Worm (Caenorhabditis elegans) whole organism, young adult: ENCODE results near the gene C10A4.9.

Experiments used
- B0019.2 ChIP-seq: fragments of 200-800 bp; sonication (Bioruptor generic); conservative IDR thresholded peaks from 2 replicates; pipeline ENCODE4 v1.3.6; 2022; ENCODE audit warnings: missing genetic modification reagents, missing genetic modification characterization, missing compliant biosample characterization
- B0035.1 ChIP-seq: sonication (generic microtip); optimal IDR thresholded peaks from 2 replicates; lab custom pipeline; 2016; ENCODE audit warnings: missing genetic modification characterization, mild to moderate bottlenecking, missing compliant biosample characterization, missing genotype, missing genetic modification reagents
- B0261.1 ChIP-seq: sonication (generic microtip); optimal IDR thresholded peaks from 2 replicates; lab custom pipeline; 2016; ENCODE audit warnings: mild to moderate bottlenecking, missing genetic modification characterization, moderate library complexity, missing compliant biosample characterization
- C17E4.6 ChIP-seq: fragments of 200-800 bp; sonication (Bioruptor generic); IDR thresholded peaks from 2 replicates; pipeline ENCODE4 v1.3.6; 2022; ENCODE audit warnings: missing genetic modification reagents, missing genetic modification characterization, missing compliant biosample characterization
- F23B12.7 ChIP-seq: sonication (generic microtip); optimal IDR thresholded peaks from 2 replicates; lab custom pipeline; 2017; ENCODE audit warnings: missing genetic modification characterization, mild to moderate bottlenecking, missing compliant biosample characterization, antibody characterized with exemption, moderate library complexity; ENCODE audit not compliant: insufficient read depth
- F33H1.4 ChIP-seq: fragments of 200-800 bp; sonication (Bioruptor generic); IDR thresholded peaks from 2 replicates; pipeline ENCODE4 v1.3.6; 2022; ENCODE audit warnings: missing genetic modification reagents, missing genetic modification characterization, missing compliant biosample characterization
- F39B2.1 ChIP-seq: fragments of 200-800 bp; sonication (Bioruptor generic); IDR thresholded peaks from 2 replicates; pipeline ENCODE4 v1.3.6; 2022; ENCODE audit warnings: missing genetic modification reagents, missing genetic modification characterization, missing compliant biosample characterization
- F49E8.2 ChIP-seq: sonication (generic microtip); optimal IDR thresholded peaks from 3 replicates; lab custom pipeline; 2017; ENCODE audit warnings: missing genetic modification characterization, mild to moderate bottlenecking, missing compliant biosample characterization, antibody characterized with exemption, moderate library complexity; ENCODE audit not compliant: insufficient read depth
- F57A8.1 ChIP-seq: fragments of 200-800 bp; sonication (Bioruptor generic); optimal IDR thresholded peaks from 2 replicates; lab custom pipeline; 2018; ENCODE audit warnings: mild to moderate bottlenecking, missing genetic modification characterization, moderate library complexity, missing compliant biosample characterization
- Y53G8AR.9 ChIP-seq: fragments of 200-800 bp; sonication (Bioruptor generic); conservative IDR thresholded peaks from 2 replicates; pipeline ENCODE4 v1.3.6; 2022; ENCODE audit warnings: missing genetic modification reagents, missing genetic modification characterization, missing compliant biosample characterization
- Y56A3A.18 ChIP-seq: fragments of 200-800 bp; sonication (Bioruptor generic); IDR thresholded peaks from 2 replicates; pipeline ENCODE4 v1.3.6; 2022; ENCODE audit warnings: missing genetic modification reagents, missing genetic modification characterization, missing compliant biosample characterization
- attf-6 ChIP-seq: fragments of 200-800 bp; sonication (Bioruptor generic); IDR thresholded peaks from 2 replicates; pipeline ENCODE4 v1.3.6; 2022; ENCODE audit warnings: missing genetic modification reagents, missing genetic modification characterization, missing compliant biosample characterization
- ceh-27 ChIP-seq: fragments of 200-800 bp; sonication (Bioruptor generic); optimal IDR thresholded peaks from 2 replicates; lab custom pipeline; 2018; ENCODE audit warnings: mild to moderate bottlenecking, missing genetic modification characterization, moderate library complexity, missing compliant biosample characterization
- ceh-40 ChIP-seq: fragments of 200-800 bp; sonication (Bioruptor generic); IDR thresholded peaks from 2 replicates; pipeline ENCODE4 v1.3.6; 2022; ENCODE audit warnings: missing genetic modification characterization, missing compliant biosample characterization
- ceh-91 ChIP-seq: fragments of 200-800 bp; sonication (Bioruptor generic); IDR thresholded peaks from 2 replicates; pipeline ENCODE4 v1.3.6; 2022; ENCODE audit warnings: missing genetic modification reagents, missing genetic modification characterization, missing compliant biosample characterization
- chd-7 ChIP-seq: sonication (generic microtip); optimal IDR thresholded peaks from 2 replicates; lab custom pipeline; 2016; ENCODE audit warnings: mild to moderate bottlenecking, missing genetic modification characterization, moderate library complexity, missing compliant biosample characterization
- egrh-3 ChIP-seq: fragments of 200-800 bp; sonication (Bioruptor generic); IDR thresholded peaks from 2 replicates; pipeline ENCODE4 v1.3.6; 2022; ENCODE audit warnings: missing genetic modification reagents, missing genetic modification characterization, missing compliant biosample characterization
- gei-17 ChIP-seq: fragments of 200-800 bp; sonication (Bioruptor generic); optimal IDR thresholded peaks from 2 replicates; lab custom pipeline; 2018; ENCODE audit warnings: mild to moderate bottlenecking, missing genetic modification characterization, missing compliant biosample characterization
- him-1 ChIP-seq: sonication (generic microtip); optimal IDR thresholded peaks from 2 replicates; lab custom pipeline; 2016; ENCODE audit warnings: missing genotype, missing genetic modification reagents, missing genetic modification characterization, missing compliant biosample characterization
- hlh-12 ChIP-seq: sonication (generic microtip); optimal IDR thresholded peaks from 2 replicates; lab custom pipeline; 2016; ENCODE audit warnings: missing genetic modification characterization, missing compliant biosample characterization
- lag-1 ChIP-seq: fragments of 200-800 bp; sonication (Bioruptor generic); IDR thresholded peaks from 2 replicates; pipeline ENCODE4 v1.3.6; 2022; ENCODE audit warnings: missing genetic modification reagents, missing genetic modification characterization, missing compliant biosample characterization
- let-526 ChIP-seq: fragments of 200-800 bp; sonication (Bioruptor generic); IDR thresholded peaks from 2 replicates; pipeline ENCODE4 v1.3.6; 2022; ENCODE audit warnings: missing genetic modification reagents, missing genetic modification characterization, missing compliant biosample characterization
- lin-26 ChIP-seq: fragments of 200-800 bp; sonication (Bioruptor generic); IDR thresholded peaks from 2 replicates; pipeline ENCODE4 v1.3.6; 2022; ENCODE audit warnings: missing genetic modification reagents, missing genetic modification characterization, missing compliant biosample characterization
- lsl-1 ChIP-seq: fragments of 200-800 bp; sonication (Bioruptor generic); optimal IDR thresholded peaks from 2 replicates; lab custom pipeline; 2018; ENCODE audit warnings: mild to moderate bottlenecking, missing genetic modification characterization, moderate library complexity, missing compliant biosample characterization
- madf-3 ChIP-seq: fragments of 200-800 bp; sonication (Bioruptor generic); IDR thresholded peaks from 2 replicates; pipeline ENCODE4 v1.3.6; 2022; ENCODE audit warnings: missing genetic modification reagents, missing genetic modification characterization, missing compliant biosample characterization
- nfya-1 ChIP-seq: sonication (generic microtip); optimal IDR thresholded peaks from 2 replicates; lab custom pipeline; 2017; ENCODE audit warnings: antibody characterized with exemption, missing compliant biosample characterization, missing genetic modification characterization, borderline replicate concordance; ENCODE audit not compliant: insufficient read depth
- nfyb-1 ChIP-seq: fragments of 200-800 bp; sonication (Bioruptor generic); IDR thresholded peaks from 2 replicates; pipeline ENCODE4 v1.3.6; 2022; ENCODE audit warnings: missing genetic modification reagents, missing genetic modification characterization, missing compliant biosample characterization
- snpc-4 ChIP-seq, 5 experiments: fragments of 150-350 bp in 1 of 5; sonication (generic microtip) in 4 of 5; optimal IDR thresholded peaks; 2 replicates each; lab custom pipeline; 2014 to 2018; ENCODE audit warnings: missing genetic modification characterization in 5 of 5, missing biosample characterization in 3 of 5, antibody characterized with exemption in 2 of 5, mild to moderate bottlenecking in 2 of 5, missing compliant biosample characterization in 2 of 5, missing genotype in 2 of 5, moderate library complexity in 2 of 5, missing genetic modification reagents in 1 of 5
- tbx-9 ChIP-seq: sonication (generic microtip); optimal IDR thresholded peaks from 2 replicates; lab custom pipeline; 2016; ENCODE audit warnings: borderline replicate concordance, missing genetic modification characterization, inconsistent platforms, missing compliant biosample characterization
- zfh-2 ChIP-seq: fragments of 200-800 bp; sonication (Bioruptor generic); conservative IDR thresholded peaks from 2 replicates; pipeline ENCODE4 v1.3.6; 2022; ENCODE audit warnings: missing genetic modification reagents, missing genetic modification characterization, missing compliant biosample characterization
- ztf-18 ChIP-seq: sonication (generic microtip); optimal IDR thresholded peaks from 2 replicates; lab custom pipeline; 2016; ENCODE audit warnings: missing genotype, mild to moderate bottlenecking, missing genetic modification characterization, missing compliant biosample characterization
- ztf-26 ChIP-seq: sonication (generic microtip); optimal IDR thresholded peaks from 2 replicates; lab custom pipeline; 2017; ENCODE audit warnings: missing genetic modification characterization, missing compliant biosample characterization
- ztf-28 ChIP-seq: fragments of 200-800 bp; sonication (Bioruptor generic); IDR thresholded peaks from 2 replicates; pipeline ENCODE4 v1.3.6; 2022; ENCODE audit warnings: missing genetic modification reagents, missing genetic modification characterization, missing compliant biosample characterization

C10A4.9 gene

DNA sequence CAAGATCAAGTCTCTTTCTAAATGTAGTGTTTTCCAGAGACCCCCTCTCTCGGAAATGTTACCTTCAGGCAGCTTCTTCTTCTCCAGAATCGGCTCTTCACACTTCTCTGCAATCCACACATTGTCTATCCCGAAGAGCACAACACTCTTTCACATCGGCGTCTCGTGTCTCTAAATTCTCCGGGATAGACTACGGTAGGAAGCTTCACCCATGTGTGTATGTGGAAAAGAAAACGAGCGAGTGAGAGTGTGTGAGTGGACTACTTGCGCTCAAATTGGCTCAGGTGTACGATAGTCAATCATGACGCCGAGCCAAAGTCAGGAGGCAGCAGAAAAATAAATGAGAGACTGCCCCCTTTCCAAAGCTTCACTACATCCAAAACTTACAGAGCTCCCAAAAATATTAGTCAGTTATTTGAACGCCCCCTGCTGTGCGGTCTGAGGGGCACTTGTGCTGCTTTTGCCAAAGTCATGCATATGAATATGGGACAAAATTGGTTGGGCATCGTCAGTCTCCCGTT lies 36.5 kb downstream of the C10A4.9 start:
- TF ChIP-seq nfya-1 (tag; lab: Kevin White, UChicago), result no peak
- TF ChIP-seq hlh-12 (tag; lab: Kevin White, UChicago), result no peak
- no peak for TF ChIP-seq let-526 (GFP tag; lab: Robert Waterston, UW)
- TF ChIP-seq F33H1.4 (GFP tag; lab: Robert Waterston, UW), result no peak
- no peak for TF ChIP-seq tbx-9 (tag; lab: Kevin White, UChicago)
- no peak for TF ChIP-seq B0019.2 (GFP tag; lab: Robert Waterston, UW)
- TF ChIP-seq Y53G8AR.9 (GFP tag; lab: Robert Waterston, UW), result no peak
- TF ChIP-seq lin-26 (GFP tag; lab: Robert Waterston, UW), result no peak
- no peak for TF ChIP-seq ztf-26 (tag; lab: Kevin White, UChicago)
- TF ChIP-seq B0261.1 (tag; lab: Kevin White, UChicago), result no peak
- TF ChIP-seq ztf-18 (tag; lab: Kevin White, UChicago), result no peak
- no peak for TF ChIP-seq lag-1 (GFP tag; lab: Robert Waterston, UW)
- no peak for TF ChIP-seq snpc-4 (GFP tag; optimal IDR thresholded peaks at IDR 0.05; lab: Kevin White, UChicago)
- TF ChIP-seq snpc-4 (tag; optimal IDR thresholded peaks at IDR 0.05; lab: Kevin White, UChicago), result no peak
- no peak for TF ChIP-seq F57A8.1 (GFP tag; lab: Kevin White, UChicago)
- no peak for TF ChIP-seq lsl-1 (GFP tag; lab: Kevin White, UChicago)
- TF ChIP-seq madf-3, result no peak

DNA sequence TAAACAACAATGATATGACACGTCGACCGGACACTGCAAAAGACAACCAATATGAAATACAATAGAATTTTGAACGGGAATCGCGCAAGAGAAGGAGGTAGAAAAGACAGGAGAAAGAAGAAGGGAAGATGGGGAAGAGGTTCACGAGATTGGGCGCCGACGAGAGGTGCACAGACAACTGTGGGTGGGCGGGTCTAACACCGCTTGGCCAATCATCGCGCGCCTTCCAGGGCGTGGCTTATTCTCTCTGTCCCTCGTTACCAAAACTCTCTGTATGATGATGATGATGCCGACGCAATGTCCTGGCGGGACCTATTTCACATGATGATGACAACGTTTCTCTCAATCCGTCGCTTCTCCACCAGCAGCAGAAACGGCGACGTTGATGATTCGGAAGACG lies 39.8 kb downstream of the C10A4.9 start:
- TF ChIP-seq attf-6 (GFP tag; lab: Robert Waterston, UW), result no peak
- no peak for TF ChIP-seq Y56A3A.18 (GFP tag; lab: Robert Waterston, UW)
- TF ChIP-seq zfh-2 (GFP tag; lab: Robert Waterston, UW), result peak; percentile 74
- no peak for TF ChIP-seq him-1 (tag; lab: Kevin White, UChicago)
- no peak for TF ChIP-seq chd-7 (tag; lab: Kevin White, UChicago)
- no peak for TF ChIP-seq snpc-4 (GFP tag; optimal IDR thresholded peaks at IDR 0.05; lab: Kevin White, UChicago)
- no peak for TF ChIP-seq snpc-4 (tag; optimal IDR thresholded peaks at IDR 0.05; lab: Kevin White, UChicago)
- peak; percentile 79 for TF ChIP-seq nfyb-1
- TF ChIP-seq F23B12.7 (tag; lab: Kevin White, UChicago), result no peak
- TF ChIP-seq nfya-1 (tag; lab: Kevin White, UChicago), result no peak
- no peak for TF ChIP-seq B0261.1 (tag; lab: Kevin White, UChicago)
- TF ChIP-seq gei-17 (GFP tag; lab: Kevin White, UChicago), result no peak
- TF ChIP-seq egrh-3 (GFP tag; lab: Robert Waterston, UW), result 0 out of 2 replicates have a peak, but pooled peaks have one; percentile 15
- no peak for TF ChIP-seq ztf-28 (GFP tag; lab: Robert Waterston, UW)

DNA sequence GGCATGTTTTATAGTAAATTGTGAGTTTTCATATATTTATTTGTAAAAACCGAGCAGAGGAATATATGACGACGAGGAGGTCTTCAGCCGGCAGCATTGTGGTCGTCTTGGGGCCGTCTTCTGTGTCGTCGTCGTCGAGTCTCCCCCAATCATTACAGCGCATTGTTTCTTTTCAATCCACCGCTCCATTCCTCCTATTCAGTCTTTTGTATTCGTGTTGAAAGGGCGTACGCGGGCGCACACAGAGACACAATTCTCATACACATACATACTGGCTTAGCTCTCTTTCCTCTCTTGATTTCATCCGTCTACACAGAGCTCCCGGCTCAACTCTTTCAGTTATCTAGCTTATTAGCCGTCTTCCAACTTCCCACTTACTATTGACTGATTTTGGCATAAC lies 43.0 kb downstream of the C10A4.9 start, which contains the start of gene sox-2:
Gene sox-2, minus strand, starts transcription at position 100 of the 400 bp plus-strand sequence.
- TF ChIP-seq B0035.1 (tag; lab: Kevin White, UChicago) (no peak), F39B2.1 (GFP tag; lab: Robert Waterston, UW) (no peak), ceh-27 (GFP tag; lab: Kevin White, UChicago) (no peak), let-526 (GFP tag; lab: Robert Waterston, UW) (no peak), zfh-2 (GFP tag; lab: Robert Waterston, UW) (0 out of 2 replicates have a peak, but pooled peaks have one; percentile 7), ceh-91 (GFP tag; lab: Robert Waterston, UW) (no peak), C17E4.6 (GFP tag; lab: Robert Waterston, UW) (no peak), ceh-40 (GFP tag; lab: Robert Waterston, UW) (0 out of 2 replicates have a peak, but pooled peaks have one; percentile 38), F49E8.2 (tag; lab: Kevin White, UChicago) (no peak), B0019.2 (GFP tag; lab: Robert Waterston, UW) (no peak)
